Fruit fly (Drosophila melanogaster): ENCODE results near the gene Apoltp.

dm6 chr2L:9690550-9691197 lies 56.7 kb downstream of the Apoltp start:
- no peak for TF ChIP-seq ttk (optimal IDR thresholded peaks at IDR 0.05)
- no peak for TF ChIP-seq h (optimal IDR thresholded peaks at IDR 0.05)
- no peak for TF ChIP-seq Sin3A (optimal IDR thresholded peaks at IDR 0.05)
- no peak for TF ChIP-seq insv (optimal IDR thresholded peaks at IDR 0.05)
- TF ChIP-seq psq (optimal IDR thresholded peaks at IDR 0.05), result no peak
- no peak for TF ChIP-seq Myc (optimal IDR thresholded peaks at IDR 0.05)

All from Kc167 (cell line).